Fruit fly (Drosophila melanogaster) whole organism, prepupa: Measurements from ENCODE around the gene CG31659.

Experiments
- CG10669 ChIP-seq: fragments of 200-800 bp; sonication (Bioruptor generic); optimal IDR thresholded peaks from 3 replicates; lab custom pipeline; 2018; ENCODE audit warnings: missing biosample characterization, mild to moderate bottlenecking, missing genetic modification characterization, moderate library complexity
- CG3032 ChIP-seq: fragments of 200-800 bp; optimal IDR thresholded peaks from 2 replicates; lab custom pipeline; 2019; ENCODE audit warnings: missing biosample characterization, mild to moderate bottlenecking, missing genetic modification characterization, moderate library complexity
- CG6276 ChIP-seq: fragments of 200-800 bp; sonication (Bioruptor generic); optimal IDR thresholded peaks from 2 replicates; lab custom pipeline; 2017; ENCODE audit warnings: missing biosample characterization, mild to moderate bottlenecking, missing genetic modification characterization
- CG6792 ChIP-seq: fragments of 200-800 bp; sonication (Bioruptor generic); optimal IDR thresholded peaks from 3 replicates; lab custom pipeline; 2016; ENCODE audit warnings: missing biosample characterization, missing genetic modification characterization
- CG6808 ChIP-seq: fragments of 200-800 bp; sonication (Bioruptor generic); optimal IDR thresholded peaks from 3 replicates; lab custom pipeline; 2017; ENCODE audit warnings: missing biosample characterization, missing genetic modification characterization, mild to moderate bottlenecking, moderate library complexity, missing genetic modification reagents
- Eip78C ChIP-seq: fragments of 200-800 bp; sonication (Bioruptor generic); peaks from one replicate; lab custom pipeline; 2016; ENCODE audit warnings: missing biosample characterization, missing genetic modification characterization
- Gug ChIP-seq: fragments of 200-800 bp; sonication (Bioruptor generic); IDR thresholded peaks from 2 replicates; pipeline ENCODE4 v1.3.6; 2022; ENCODE audit warnings: missing biosample characterization, missing genetic modification characterization
- dac ChIP-seq: fragments of 200-800 bp; sonication (Bioruptor generic); optimal IDR thresholded peaks from 2 replicates; lab custom pipeline; 2017; ENCODE audit warnings: missing biosample characterization, mild to moderate bottlenecking, missing genetic modification characterization
- dsx ChIP-seq: fragments of 200-800 bp; optimal IDR thresholded peaks from 3 replicates; lab custom pipeline; 2019; ENCODE audit warnings: missing biosample characterization, mild to moderate bottlenecking, missing genetic modification characterization, moderate library complexity; ENCODE audit not compliant: poor library complexity, severe bottlenecking
- fd59A ChIP-seq: fragments of 200-800 bp; sonication (Bioruptor generic); optimal IDR thresholded peaks from 2 replicates; lab custom pipeline; 2017; ENCODE audit warnings: missing biosample characterization, mild to moderate bottlenecking, missing genetic modification characterization, missing genetic modification reagents
- fkh ChIP-seq: fragments of 200-800 bp; sonication (Bioruptor generic); optimal IDR thresholded peaks from 3 replicates; lab custom pipeline; 2017; ENCODE audit warnings: missing biosample characterization, mild to moderate bottlenecking, missing genetic modification characterization, moderate library complexity
- net ChIP-seq: fragments of 200-800 bp; sonication (Bioruptor generic); optimal IDR thresholded peaks from 3 replicates; lab custom pipeline; 2016; ENCODE audit warnings: missing biosample characterization, missing genetic modification characterization
- svp ChIP-seq: fragments of 200-800 bp; sonication (Bioruptor generic); peaks from one replicate; lab custom pipeline; 2016; ENCODE audit warnings: missing biosample characterization, missing genetic modification characterization
- vri ChIP-seq: fragments of 200-800 bp; sonication (Bioruptor generic); optimal IDR thresholded peaks from 3 replicates; lab custom pipeline; 2016; ENCODE audit warnings: missing biosample characterization, mild to moderate bottlenecking, missing genetic modification characterization

- TF ChIP-seq CG6276 = no peak
- no peak for TF ChIP-seq fd59A (GFP tag; lab: Kevin White, UChicago)
- no peak for TF ChIP-seq svp
- TF ChIP-seq vri (GFP tag; lab: Kevin White, UChicago) = no peak
- no peak for TF ChIP-seq fkh (GFP tag; lab: Kevin White, UChicago)
- TF ChIP-seq CG10669 (GFP tag; lab: Kevin White, UChicago) = no peak
- TF ChIP-seq dac (GFP tag; lab: Kevin White, UChicago) = no peak
- TF ChIP-seq CG3032 (tag; lab: Kevin White, UChicago) = no peak
- TF ChIP-seq CG6808 = no peak
- no peak for TF ChIP-seq CG6792 (GFP tag; lab: Kevin White, UChicago)
- TF ChIP-seq dsx (GFP tag; lab: Kevin White, UChicago) = no peak
- no peak for TF ChIP-seq Gug (GFP tag; lab: Robert Waterston, UW)
- no peak for TF ChIP-seq Eip78C (GFP tag; lab: Kevin White, UChicago)
- TF ChIP-seq net (GFP tag; lab: Kevin White, UChicago) = no peak
These were observed 15.5 kb downstream of the CG31659 start, which contains the start of the genes CG33922 and Cdlc2 for dm6 chr2L:1344071-1344470.
